Worm (Caenorhabditis elegans) whole organism, late embryonic: ENCODE results near the gene C29E4.11.

Source experiments
- ama-1 ChIP-seq: fragments of 150-350 bp; optimal IDR thresholded peaks from 2 replicates; lab custom pipeline; 2014
- ceh-45 ChIP-seq: fragments of 200-800 bp; sonication (Bioruptor generic); IDR thresholded peaks from 2 replicates; pipeline ENCODE4 v1.3.6; 2022; ENCODE audit warnings: missing genetic modification reagents, missing genetic modification characterization, missing compliant biosample characterization
- elt-2 ChIP-seq: sonication (generic microtip); optimal IDR thresholded peaks from 2 replicates; lab custom pipeline; 2016; ENCODE audit warnings: missing genetic modification reagents, missing genetic modification characterization, missing compliant biosample characterization
- fkh-10 ChIP-seq: fragments of 150-350 bp; optimal IDR thresholded peaks from 2 replicates; lab custom pipeline; 2014; ENCODE audit warnings: missing biosample characterization, missing genetic modification reagents, missing genetic modification characterization
- gmeb-2 ChIP-seq: sonication (generic microtip); optimal IDR thresholded peaks from 2 replicates; lab custom pipeline; 2016; ENCODE audit warnings: missing genetic modification characterization, inconsistent platforms, missing compliant biosample characterization
- hlh-13 ChIP-seq: fragments of 200-800 bp; sonication (Bioruptor generic); optimal IDR thresholded peaks from 2 replicates; lab custom pipeline; 2018; ENCODE audit warnings: mild to moderate bottlenecking, missing genetic modification characterization, missing compliant biosample characterization
- madf-2 ChIP-seq: sonication (generic microtip); optimal IDR thresholded peaks from 2 replicates; lab custom pipeline; 2017; ENCODE audit warnings: missing genetic modification characterization, missing compliant biosample characterization
- nhr-11 ChIP-seq: fragments of 150-350 bp; optimal IDR thresholded peaks from 2 replicates; lab custom pipeline; 2014; ENCODE audit warnings: missing biosample characterization, missing genetic modification characterization
- pha-2 ChIP-seq: sonication (generic microtip); optimal IDR thresholded peaks from 2 replicates; lab custom pipeline; 2017; ENCODE audit warnings: mild to moderate bottlenecking, missing genetic modification characterization, missing compliant biosample characterization
- pqm-1 ChIP-seq: sonication (generic microtip); optimal IDR thresholded peaks from 2 replicates; lab custom pipeline; 2016; ENCODE audit warnings: missing genetic modification characterization, missing compliant biosample characterization
- ttx-3 ChIP-seq: sonication (generic microtip); optimal IDR thresholded peaks from 2 replicates; lab custom pipeline; 2016; ENCODE audit warnings: missing genetic modification reagents, missing genetic modification characterization, missing compliant biosample characterization
- unc-55 ChIP-seq: sonication (generic microtip); optimal IDR thresholded peaks from 2 replicates; lab custom pipeline; 2017; ENCODE audit warnings: missing biosample characterization, missing genetic modification reagents, missing genetic modification characterization
- unc-86 ChIP-seq: sonication (generic microtip); optimal IDR thresholded peaks from 2 replicates; lab custom pipeline; 2016; ENCODE audit warnings: missing genetic modification characterization, missing compliant biosample characterization

DNA sequence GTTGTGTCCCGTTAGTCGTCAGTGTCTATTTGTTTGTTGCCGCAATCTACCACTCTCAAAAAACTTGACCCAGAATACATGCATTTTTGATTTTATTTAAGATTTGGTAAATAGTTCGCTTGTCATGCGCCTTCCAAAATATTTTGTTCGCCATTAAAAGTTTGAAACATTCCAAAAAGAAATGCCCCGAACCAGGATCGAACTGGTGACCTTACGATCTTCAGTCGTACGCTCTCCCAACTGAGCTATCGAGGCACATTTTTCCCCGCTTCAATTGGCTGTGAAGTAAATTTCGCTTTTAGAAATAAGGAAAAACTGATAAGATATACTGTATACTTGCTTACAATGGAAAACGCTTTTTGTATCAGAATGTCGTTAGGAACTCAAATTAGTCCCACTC, 20.4 kb upstream of the C29E4.11 start:
- TF ChIP-seq nhr-11 (tag; lab: Kevin White, UChicago) = no peak
- no peak for TF ChIP-seq fkh-10
- no peak for TF ChIP-seq ama-1
- no peak for TF ChIP-seq elt-2 (tag; lab: Kevin White, UChicago)
- TF ChIP-seq ceh-45 = no peak
- no peak for TF ChIP-seq pqm-1 (tag; lab: Kevin White, UChicago)
- TF ChIP-seq hlh-13 = no peak
- TF ChIP-seq unc-86 (tag; lab: Kevin White, UChicago) = no peak
- no peak for TF ChIP-seq madf-2 (tag; lab: Kevin White, UChicago)
- no peak for TF ChIP-seq ttx-3 (tag; lab: Kevin White, UChicago)
- no peak for TF ChIP-seq gmeb-2 (tag; lab: Kevin White, UChicago)
- TF ChIP-seq pha-2 (tag; lab: Kevin White, UChicago) = no peak
- TF ChIP-seq unc-55 (GFP tag; lab: Kevin White, UChicago) = no peak
